Worm (Caenorhabditis elegans) whole organism, young adult: ENCODE data around the gene ttr-31.

ENCODE experiments used
- B0336.3 ChIP-seq: fragments of 200-800 bp; sonication (Bioruptor generic); IDR thresholded peaks from 2 replicates; pipeline ENCODE4 v1.3.6; 2022; ENCODE audit warnings: missing genetic modification characterization, missing compliant biosample characterization
- F10E7.11 ChIP-seq: sonication (generic microtip); optimal IDR thresholded peaks from 2 replicates; lab custom pipeline; 2017; ENCODE audit warnings: mild to moderate bottlenecking, missing genetic modification characterization, moderate library complexity, missing compliant biosample characterization
- F22D6.2 ChIP-seq: sonication (generic microtip); optimal IDR thresholded peaks from 2 replicates; lab custom pipeline; 2016; ENCODE audit warnings: mild to moderate bottlenecking, missing genetic modification characterization, missing compliant biosample characterization
- F33H1.4 ChIP-seq: fragments of 200-800 bp; sonication (Bioruptor generic); IDR thresholded peaks from 2 replicates; pipeline ENCODE4 v1.3.6; 2022; ENCODE audit warnings: missing genetic modification reagents, missing genetic modification characterization, missing compliant biosample characterization
- F39B2.1 ChIP-seq: fragments of 200-800 bp; sonication (Bioruptor generic); IDR thresholded peaks from 2 replicates; pipeline ENCODE4 v1.3.6; 2022; ENCODE audit warnings: missing genetic modification reagents, missing genetic modification characterization, missing compliant biosample characterization
- K11D2.4 ChIP-seq: fragments of 200-800 bp; sonication (Bioruptor generic); IDR thresholded peaks from 2 replicates; pipeline ENCODE4 v1.3.6; 2022; ENCODE audit warnings: missing genetic modification reagents, missing genetic modification characterization, missing compliant biosample characterization
- Y53F4B.3 ChIP-seq: fragments of 200-800 bp; sonication (Bioruptor generic); IDR thresholded peaks from 2 replicates; pipeline ENCODE4 v1.3.6; 2022; ENCODE audit warnings: missing genetic modification reagents, missing genetic modification characterization, missing compliant biosample characterization
- ama-1 ChIP-seq, 3 experiments: fragments of 150-350 bp in 1 of 3; sonication (generic microtip) in 2 of 3; optimal IDR thresholded peaks; 2 replicates each; lab custom pipeline; 2014 to 2018; ENCODE audit warnings: missing biosample characterization in 2 of 3, missing genetic modification characterization in 2 of 3, missing genetic modification reagents in 2 of 3
- aptf-2 ChIP-seq: fragments of 200-800 bp; sonication (Bioruptor generic); conservative IDR thresholded peaks from 2 replicates; pipeline ENCODE4 v1.3.6; 2022; ENCODE audit warnings: missing genetic modification reagents, missing genetic modification characterization, missing compliant biosample characterization
- aptf-3 ChIP-seq: fragments of 200-800 bp; sonication (Bioruptor generic); IDR thresholded peaks from 2 replicates; pipeline ENCODE4 v1.3.6; 2022; ENCODE audit warnings: missing genetic modification characterization, missing compliant biosample characterization
- atf-7 ChIP-seq: sonication (generic microtip); optimal IDR thresholded peaks from 2 replicates; lab custom pipeline; 2017; ENCODE audit warnings: mild to moderate bottlenecking, missing genetic modification characterization, missing compliant biosample characterization
- attf-5 ChIP-seq: fragments of 200-800 bp; sonication (Bioruptor generic); optimal IDR thresholded peaks from 2 replicates; lab custom pipeline; 2018; ENCODE audit warnings: mild to moderate bottlenecking, missing genetic modification characterization, missing compliant biosample characterization
- attf-6 ChIP-seq: fragments of 200-800 bp; sonication (Bioruptor generic); IDR thresholded peaks from 2 replicates; pipeline ENCODE4 v1.3.6; 2022; ENCODE audit warnings: missing genetic modification reagents, missing genetic modification characterization, missing compliant biosample characterization
- bed-1 ChIP-seq: fragments of 200-800 bp; sonication (Bioruptor generic); IDR thresholded peaks from 2 replicates; pipeline ENCODE4 v1.3.6; 2022; ENCODE audit warnings: missing genetic modification reagents, missing genetic modification characterization, missing compliant biosample characterization
- ccch-3 ChIP-seq: fragments of 200-800 bp; sonication (Bioruptor generic); optimal IDR thresholded peaks from 2 replicates; lab custom pipeline; 2018; ENCODE audit warnings: mild to moderate bottlenecking, missing genetic modification characterization, missing compliant biosample characterization
- cebp-1 ChIP-seq, 2 experiments: fragments of 200-800 bp in 1 of 2; sonication (Bioruptor generic) in 1 of 2; sonication (generic microtip) in 1 of 2; IDR thresholded peaks in 1 of 2; optimal IDR thresholded peaks in 1 of 2; 2 replicates each; pipeline versions ENCODE4 v1.3.6 to Lab custom; 2017 to 2022; ENCODE audit warnings: missing compliant biosample characterization in 2 of 2, missing genetic modification characterization in 2 of 2, mild to moderate bottlenecking in 1 of 2, missing genetic modification reagents in 1 of 2, moderate library complexity in 1 of 2
- cebp-2 ChIP-seq: fragments of 200-800 bp; sonication (Bioruptor generic); IDR thresholded peaks from 2 replicates; pipeline ENCODE4 v1.3.6; 2022; ENCODE audit warnings: missing genetic modification characterization, missing compliant biosample characterization
- ceh-79 ChIP-seq: sonication (generic microtip); optimal IDR thresholded peaks from 2 replicates; lab custom pipeline; 2017; ENCODE audit warnings: mild to moderate bottlenecking, missing genetic modification characterization, missing compliant biosample characterization
- chd-7 ChIP-seq: sonication (generic microtip); optimal IDR thresholded peaks from 2 replicates; lab custom pipeline; 2016; ENCODE audit warnings: mild to moderate bottlenecking, missing genetic modification characterization, moderate library complexity, missing compliant biosample characterization
- dox-1 ChIP-seq: fragments of 200-800 bp; sonication (Bioruptor generic); IDR thresholded peaks from 2 replicates; pipeline ENCODE4 v1.3.6; 2022; ENCODE audit warnings: missing genetic modification reagents, missing genetic modification characterization, missing compliant biosample characterization
- dpff-1 ChIP-seq: sonication (generic microtip); optimal IDR thresholded peaks from 2 replicates; lab custom pipeline; 2017; ENCODE audit warnings: mild to moderate bottlenecking, missing genetic modification characterization, missing compliant biosample characterization
- egl-44 ChIP-seq: fragments of 200-800 bp; sonication (Bioruptor generic); IDR thresholded peaks from 2 replicates; pipeline ENCODE4 v1.3.6; 2022; ENCODE audit warnings: missing genetic modification reagents, missing genetic modification characterization, missing compliant biosample characterization
- ekl-4 ChIP-seq: fragments of 200-800 bp; sonication (Bioruptor generic); IDR thresholded peaks from 2 replicates; pipeline ENCODE4 v1.3.6; 2022; ENCODE audit warnings: missing genetic modification reagents, missing genetic modification characterization, missing compliant biosample characterization
- hlh-12 ChIP-seq: sonication (generic microtip); optimal IDR thresholded peaks from 2 replicates; lab custom pipeline; 2016; ENCODE audit warnings: missing genetic modification characterization, missing compliant biosample characterization
- hmg-1.2 ChIP-seq: fragments of 200-800 bp; sonication (Bioruptor generic); IDR thresholded peaks from 2 replicates; pipeline ENCODE4 v1.3.6; 2022; ENCODE audit warnings: missing genetic modification reagents, missing genetic modification characterization, missing compliant biosample characterization
- hmg-20 ChIP-seq: fragments of 200-800 bp; sonication (Bioruptor generic); IDR thresholded peaks from 2 replicates; pipeline ENCODE4 v1.3.6; 2022; ENCODE audit warnings: missing genetic modification reagents, missing genetic modification characterization, missing compliant biosample characterization
- hsf-1 ChIP-seq: fragments of 200-800 bp; sonication (Bioruptor generic); IDR thresholded peaks from 2 replicates; pipeline ENCODE4 v1.3.6; 2022; ENCODE audit warnings: missing genetic modification reagents, missing genetic modification characterization, missing compliant biosample characterization
- lin-26 ChIP-seq: fragments of 200-800 bp; sonication (Bioruptor generic); IDR thresholded peaks from 2 replicates; pipeline ENCODE4 v1.3.6; 2022; ENCODE audit warnings: missing genetic modification reagents, missing genetic modification characterization, missing compliant biosample characterization
- lin-40 ChIP-seq: sonication (generic microtip); optimal IDR thresholded peaks from 2 replicates; lab custom pipeline; 2016; ENCODE audit warnings: missing genetic modification characterization, mild to moderate bottlenecking, missing compliant biosample characterization, missing genotype, missing genetic modification reagents
- lir-1 ChIP-seq: fragments of 200-800 bp; sonication (Bioruptor generic); conservative IDR thresholded peaks from 2 replicates; pipeline ENCODE4 v1.3.6; 2022; ENCODE audit warnings: missing genetic modification reagents, missing genetic modification characterization, missing compliant biosample characterization
- lsy-27 ChIP-seq: sonication (generic microtip); optimal IDR thresholded peaks from 2 replicates; lab custom pipeline; 2017; ENCODE audit warnings: missing genetic modification characterization, mild to moderate bottlenecking, missing compliant biosample characterization, antibody characterized with exemption, missing genotype, borderline replicate concordance; ENCODE audit not compliant: insufficient read depth
- madf-3 ChIP-seq: fragments of 200-800 bp; sonication (Bioruptor generic); IDR thresholded peaks from 2 replicates; pipeline ENCODE4 v1.3.6; 2022; ENCODE audit warnings: missing genetic modification reagents, missing genetic modification characterization, missing compliant biosample characterization
- nhr-80 ChIP-seq: sonication (generic microtip); optimal IDR thresholded peaks from 2 replicates; lab custom pipeline; 2016; ENCODE audit warnings: missing genetic modification characterization, missing compliant biosample characterization
- pbrm-1 ChIP-seq: fragments of 200-800 bp; sonication (Bioruptor generic); IDR thresholded peaks from 2 replicates; pipeline ENCODE4 v1.3.6; 2022; ENCODE audit warnings: missing genetic modification reagents, missing genetic modification characterization, missing compliant biosample characterization
- rcor-1 ChIP-seq: fragments of 200-800 bp; sonication (Bioruptor generic); IDR thresholded peaks from 2 replicates; pipeline ENCODE4 v1.3.6; 2022; ENCODE audit warnings: missing genetic modification reagents, missing genetic modification characterization, missing compliant biosample characterization
- snpc-1.3 ChIP-seq: sonication (generic microtip); optimal IDR thresholded peaks from 2 replicates; lab custom pipeline; 2017; ENCODE audit warnings: missing genetic modification characterization, mild to moderate bottlenecking, missing compliant biosample characterization, antibody characterized with exemption, moderate library complexity, missing genotype, missing genetic modification reagents; ENCODE audit not compliant: insufficient read depth
- snpc-3.4 ChIP-seq: sonication (generic microtip); optimal IDR thresholded peaks from 2 replicates; lab custom pipeline; 2017; ENCODE audit warnings: missing genetic modification characterization, mild to moderate bottlenecking, missing compliant biosample characterization, antibody characterized with exemption, moderate library complexity, missing genotype, missing genetic modification reagents
- unc-130 ChIP-seq: sonication (generic microtip); optimal IDR thresholded peaks from 2 replicates; lab custom pipeline; 2016; ENCODE audit warnings: missing genetic modification reagents, missing genetic modification characterization, missing compliant biosample characterization
- zfh-2 ChIP-seq: fragments of 200-800 bp; sonication (Bioruptor generic); conservative IDR thresholded peaks from 2 replicates; pipeline ENCODE4 v1.3.6; 2022; ENCODE audit warnings: missing genetic modification reagents, missing genetic modification characterization, missing compliant biosample characterization
- zim-3 ChIP-seq: sonication (generic microtip); optimal IDR thresholded peaks from 2 replicates; lab custom pipeline; 2017; ENCODE audit warnings: mild to moderate bottlenecking, missing genetic modification characterization, moderate library complexity, missing compliant biosample characterization
- ztf-25 ChIP-seq: fragments of 200-800 bp; sonication (Bioruptor generic); IDR thresholded peaks from 2 replicates; pipeline ENCODE4 v1.3.6; 2022; ENCODE audit warnings: missing genetic modification reagents, missing genetic modification characterization, missing compliant biosample characterization
- ztf-26 ChIP-seq: sonication (generic microtip); optimal IDR thresholded peaks from 2 replicates; lab custom pipeline; 2017; ENCODE audit warnings: missing genetic modification characterization, missing compliant biosample characterization

ttr-31 gene

DNA sequence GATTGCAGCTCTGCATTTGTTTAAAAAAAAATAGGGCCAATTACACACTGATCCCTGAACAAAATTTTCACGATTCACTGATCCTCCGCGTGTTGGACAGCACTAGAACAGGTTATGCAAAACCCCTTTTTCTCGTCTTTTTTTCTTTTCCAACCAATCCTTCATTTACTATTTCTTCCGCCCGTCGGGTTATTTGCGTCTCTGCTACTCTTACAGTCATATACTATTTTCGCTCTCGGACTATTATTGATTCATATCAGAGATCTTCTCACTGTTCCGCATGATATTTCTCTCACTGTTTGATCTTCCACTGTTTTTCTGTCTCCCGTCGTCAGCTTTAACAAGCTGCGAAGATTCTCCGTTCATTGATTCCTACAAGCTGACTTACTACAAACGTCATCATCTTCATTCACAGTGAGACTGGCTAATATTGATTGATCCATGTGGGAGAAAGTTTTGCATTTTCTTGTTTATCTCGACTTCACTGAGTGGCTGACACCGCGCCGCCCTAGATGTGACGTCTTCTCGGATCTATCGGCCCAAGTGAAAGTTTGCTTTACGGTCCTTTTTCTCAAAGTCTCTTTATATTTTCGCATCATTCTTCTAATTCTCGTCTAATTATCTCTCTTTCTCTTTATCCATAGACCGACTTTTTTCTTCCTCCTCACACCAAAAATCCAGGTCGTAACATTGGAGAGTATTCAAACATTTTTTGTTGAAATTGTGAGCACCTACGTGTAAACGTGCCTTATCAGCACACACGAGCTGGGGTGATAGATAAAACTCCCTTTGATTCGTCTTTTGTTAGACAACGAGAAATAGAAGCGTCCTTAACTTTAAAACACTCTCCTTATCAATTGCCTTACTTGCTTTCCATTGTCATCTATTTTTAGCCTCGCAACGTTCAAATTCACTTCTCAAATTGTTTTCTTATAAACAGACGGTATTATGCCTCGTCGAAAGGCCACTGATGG lies 27.5 kb upstream of the ttr-31 start:
- TF ChIP-seq nhr-80 (tag; lab: Kevin White, UChicago), result peak; percentile 53
- TF ChIP-seq madf-3 (GFP tag; lab: Robert Waterston, UW), result no peak
- no peak for TF ChIP-seq ama-1 (optimal IDR thresholded peaks at IDR 0.05; lab: Kevin White, UChicago)
- TF ChIP-seq ama-1 (GFP tag; optimal IDR thresholded peaks at IDR 0.05; lab: Kevin White, UChicago), result no peak
- no peak for TF ChIP-seq unc-130
- peak; percentile 20; the same call in 1 of the 2 replicates for TF ChIP-seq hmg-1.2 (GFP tag; lab: Robert Waterston, UW)

ce11 chrX:11035563-11035962 lies 26.7 kb upstream of the ttr-31 start:
- TF ChIP-seq snpc-1.3 (tag; lab: Kevin White, UChicago), result no peak
- TF ChIP-seq dox-1 (GFP tag; lab: Robert Waterston, UW), result no peak
- no peak for TF ChIP-seq lin-26 (GFP tag; lab: Robert Waterston, UW)
- no peak for TF ChIP-seq F10E7.11 (tag; lab: Kevin White, UChicago)
- TF ChIP-seq attf-5, result no peak
- no peak for TF ChIP-seq bed-1 (GFP tag; lab: Robert Waterston, UW)
- TF ChIP-seq Y53F4B.3 (GFP tag; lab: Robert Waterston, UW), result no peak
- TF ChIP-seq F33H1.4 (GFP tag; lab: Robert Waterston, UW), result no peak
- no peak for TF ChIP-seq madf-3 (GFP tag; lab: Robert Waterston, UW)
- TF ChIP-seq lir-1, result no peak
- no peak for TF ChIP-seq egl-44
- no peak for TF ChIP-seq ceh-79 (tag; lab: Kevin White, UChicago)
- TF ChIP-seq attf-6, result no peak

- TF ChIP-seq pbrm-1 (GFP tag; lab: Robert Waterston, UW) (no peak), ekl-4 (GFP tag; lab: Robert Waterston, UW) (no peak), hsf-1 (GFP tag; lab: Robert Waterston, UW) (no peak), aptf-3 (GFP tag; lab: Robert Waterston, UW) (no peak), K11D2.4 (GFP tag; lab: Robert Waterston, UW) (no peak), aptf-2 (GFP tag; lab: Robert Waterston, UW) (no peak), atf-7 (tag; lab: Kevin White, UChicago) (no peak), zfh-2 (peak; percentile 88), Y53F4B.3 (GFP tag; lab: Robert Waterston, UW) (no peak), ztf-26 (tag; lab: Kevin White, UChicago) (no peak), madf-3 (GFP tag; lab: Robert Waterston, UW) (no peak), rcor-1 (GFP tag; lab: Robert Waterston, UW) (no peak), bed-1 (GFP tag; lab: Robert Waterston, UW) (no peak), chd-7 (tag; lab: Kevin White, UChicago) (no peak), F10E7.11 (tag; lab: Kevin White, UChicago) (no peak), F22D6.2 (no peak), lsy-27 (tag; lab: Kevin White, UChicago) (no peak), ccch-3 (no peak), zim-3 (tag; lab: Kevin White, UChicago) (no peak), hlh-12 (tag; lab: Kevin White, UChicago) (no peak), F39B2.1 (no peak), cebp-1 (GFP tag; IDR thresholded peaks at IDR 0.05; lab: Robert Waterston, UW) (no peak), cebp-1 (tag; optimal IDR thresholded peaks at IDR 0.05; lab: Kevin White, UChicago) (peak; percentile 27), cebp-2 (GFP tag; lab: Robert Waterston, UW) (no peak), hmg-20 (0 out of 2 replicates have a peak, but pooled peaks have one; percentile 29), lin-40 (peak; percentile 18), dpff-1 (tag; lab: Kevin White, UChicago) (no peak), snpc-3.4 (tag; lab: Kevin White, UChicago) (no peak), ztf-25 (GFP tag; lab: Robert Waterston, UW) (no peak), B0336.3 (no peak)
Observed at ce11 chrX:11034430-11035117, 25.7 kb upstream of the ttr-31 start.
